Worm (Caenorhabditis elegans) whole organism, young adult: Measurements from ENCODE around the gene nep-16.

Experiments
- B0035.1 ChIP-seq: sonication (generic microtip); optimal IDR thresholded peaks from 2 replicates; lab custom pipeline; 2016; ENCODE audit warnings: missing genetic modification characterization, mild to moderate bottlenecking, missing compliant biosample characterization, missing genotype, missing genetic modification reagents
- B0336.3 ChIP-seq: fragments of 200-800 bp; sonication (Bioruptor generic); IDR thresholded peaks from 2 replicates; pipeline ENCODE4 v1.3.6; 2022; ENCODE audit warnings: missing genetic modification characterization, missing compliant biosample characterization
- C17E4.6 ChIP-seq: fragments of 200-800 bp; sonication (Bioruptor generic); IDR thresholded peaks from 2 replicates; pipeline ENCODE4 v1.3.6; 2022; ENCODE audit warnings: missing genetic modification reagents, missing genetic modification characterization, missing compliant biosample characterization
- F10E7.11 ChIP-seq: sonication (generic microtip); optimal IDR thresholded peaks from 2 replicates; lab custom pipeline; 2017; ENCODE audit warnings: mild to moderate bottlenecking, missing genetic modification characterization, moderate library complexity, missing compliant biosample characterization
- F22D6.2 ChIP-seq: sonication (generic microtip); optimal IDR thresholded peaks from 2 replicates; lab custom pipeline; 2016; ENCODE audit warnings: mild to moderate bottlenecking, missing genetic modification characterization, missing compliant biosample characterization
- F39B2.1 ChIP-seq: fragments of 200-800 bp; sonication (Bioruptor generic); IDR thresholded peaks from 2 replicates; pipeline ENCODE4 v1.3.6; 2022; ENCODE audit warnings: missing genetic modification reagents, missing genetic modification characterization, missing compliant biosample characterization
- F49E8.2 ChIP-seq: sonication (generic microtip); optimal IDR thresholded peaks from 3 replicates; lab custom pipeline; 2017; ENCODE audit warnings: missing genetic modification characterization, mild to moderate bottlenecking, missing compliant biosample characterization, antibody characterized with exemption, moderate library complexity; ENCODE audit not compliant: insufficient read depth
- F57A8.1 ChIP-seq: fragments of 200-800 bp; sonication (Bioruptor generic); optimal IDR thresholded peaks from 2 replicates; lab custom pipeline; 2018; ENCODE audit warnings: mild to moderate bottlenecking, missing genetic modification characterization, moderate library complexity, missing compliant biosample characterization
- K11D2.4 ChIP-seq: fragments of 200-800 bp; sonication (Bioruptor generic); IDR thresholded peaks from 2 replicates; pipeline ENCODE4 v1.3.6; 2022; ENCODE audit warnings: missing genetic modification reagents, missing genetic modification characterization, missing compliant biosample characterization
- T07F8.4 ChIP-seq: sonication (generic microtip); optimal IDR thresholded peaks from 2 replicates; lab custom pipeline; 2016; ENCODE audit warnings: mild to moderate bottlenecking, missing genetic modification characterization, moderate library complexity, missing compliant biosample characterization
- Y56A3A.18 ChIP-seq: fragments of 200-800 bp; sonication (Bioruptor generic); IDR thresholded peaks from 2 replicates; pipeline ENCODE4 v1.3.6; 2022; ENCODE audit warnings: missing genetic modification reagents, missing genetic modification characterization, missing compliant biosample characterization
- athp-1 ChIP-seq: sonication (generic microtip); optimal IDR thresholded peaks from 2 replicates; lab custom pipeline; 2017; ENCODE audit warnings: mild to moderate bottlenecking, missing genetic modification characterization, missing compliant biosample characterization
- attf-5 ChIP-seq: fragments of 200-800 bp; sonication (Bioruptor generic); optimal IDR thresholded peaks from 2 replicates; lab custom pipeline; 2018; ENCODE audit warnings: mild to moderate bottlenecking, missing genetic modification characterization, missing compliant biosample characterization
- ceh-100 ChIP-seq: fragments of 200-800 bp; sonication (Bioruptor generic); IDR thresholded peaks from 2 replicates; pipeline ENCODE4 v1.3.6; 2022; ENCODE audit warnings: missing genetic modification reagents, missing genetic modification characterization, missing compliant biosample characterization
- ceh-27 ChIP-seq: fragments of 200-800 bp; sonication (Bioruptor generic); optimal IDR thresholded peaks from 2 replicates; lab custom pipeline; 2018; ENCODE audit warnings: mild to moderate bottlenecking, missing genetic modification characterization, moderate library complexity, missing compliant biosample characterization
- ceh-91 ChIP-seq: fragments of 200-800 bp; sonication (Bioruptor generic); IDR thresholded peaks from 2 replicates; pipeline ENCODE4 v1.3.6; 2022; ENCODE audit warnings: missing genetic modification reagents, missing genetic modification characterization, missing compliant biosample characterization
- dox-1 ChIP-seq: fragments of 200-800 bp; sonication (Bioruptor generic); IDR thresholded peaks from 2 replicates; pipeline ENCODE4 v1.3.6; 2022; ENCODE audit warnings: missing genetic modification reagents, missing genetic modification characterization, missing compliant biosample characterization
- dpl-1 ChIP-seq: fragments of 150-350 bp; optimal IDR thresholded peaks from 2 replicates; lab custom pipeline; 2014; ENCODE audit warnings: missing biosample characterization, missing genetic modification reagents, missing genetic modification characterization
- efl-1 ChIP-seq: fragments of 150-350 bp; optimal IDR thresholded peaks from 2 replicates; lab custom pipeline; 2014; ENCODE audit warnings: missing biosample characterization, missing genetic modification reagents, missing genetic modification characterization
- egl-18 ChIP-seq: fragments of 200-800 bp; sonication (Bioruptor generic); IDR thresholded peaks from 2 replicates; pipeline ENCODE4 v1.3.6; 2022; ENCODE audit warnings: missing genetic modification reagents, missing genetic modification characterization, missing compliant biosample characterization
- ekl-4 ChIP-seq: fragments of 200-800 bp; sonication (Bioruptor generic); IDR thresholded peaks from 2 replicates; pipeline ENCODE4 v1.3.6; 2022; ENCODE audit warnings: missing genetic modification reagents, missing genetic modification characterization, missing compliant biosample characterization
- ets-4 ChIP-seq: fragments of 200-800 bp; sonication (Bioruptor generic); optimal IDR thresholded peaks from 2 replicates; lab custom pipeline; 2018; ENCODE audit warnings: mild to moderate bottlenecking, missing genetic modification characterization, missing compliant biosample characterization
- hlh-12 ChIP-seq: sonication (generic microtip); optimal IDR thresholded peaks from 2 replicates; lab custom pipeline; 2016; ENCODE audit warnings: missing genetic modification characterization, missing compliant biosample characterization
- hmg-20 ChIP-seq: fragments of 200-800 bp; sonication (Bioruptor generic); IDR thresholded peaks from 2 replicates; pipeline ENCODE4 v1.3.6; 2022; ENCODE audit warnings: missing genetic modification reagents, missing genetic modification characterization, missing compliant biosample characterization
- let-526 ChIP-seq: fragments of 200-800 bp; sonication (Bioruptor generic); IDR thresholded peaks from 2 replicates; pipeline ENCODE4 v1.3.6; 2022; ENCODE audit warnings: missing genetic modification reagents, missing genetic modification characterization, missing compliant biosample characterization
- lsl-1 ChIP-seq: fragments of 200-800 bp; sonication (Bioruptor generic); optimal IDR thresholded peaks from 2 replicates; lab custom pipeline; 2018; ENCODE audit warnings: mild to moderate bottlenecking, missing genetic modification characterization, moderate library complexity, missing compliant biosample characterization
- lsy-27 ChIP-seq: sonication (generic microtip); optimal IDR thresholded peaks from 2 replicates; lab custom pipeline; 2017; ENCODE audit warnings: missing genetic modification characterization, mild to moderate bottlenecking, missing compliant biosample characterization, antibody characterized with exemption, missing genotype, borderline replicate concordance; ENCODE audit not compliant: insufficient read depth
- madf-10 ChIP-seq: sonication (generic microtip); optimal IDR thresholded peaks from 2 replicates; lab custom pipeline; 2016; ENCODE audit warnings: mild to moderate bottlenecking, missing genetic modification characterization, missing compliant biosample characterization
- mcd-1 ChIP-seq: fragments of 200-800 bp; sonication (Bioruptor generic); IDR thresholded peaks from 2 replicates; pipeline ENCODE4 v1.3.6; 2022; ENCODE audit warnings: missing genetic modification reagents, missing genetic modification characterization, missing compliant biosample characterization
- mxl-1 ChIP-seq: sonication (generic microtip); optimal IDR thresholded peaks from 2 replicates; lab custom pipeline; 2016; ENCODE audit warnings: missing genetic modification characterization, missing compliant biosample characterization
- nfya-1 ChIP-seq: sonication (generic microtip); optimal IDR thresholded peaks from 2 replicates; lab custom pipeline; 2017; ENCODE audit warnings: antibody characterized with exemption, missing compliant biosample characterization, missing genetic modification characterization, borderline replicate concordance; ENCODE audit not compliant: insufficient read depth
- nhr-179 ChIP-seq: sonication (generic microtip); optimal IDR thresholded peaks from 2 replicates; lab custom pipeline; 2016; ENCODE audit warnings: mild to moderate bottlenecking, missing genetic modification characterization, missing compliant biosample characterization
- nhr-80 ChIP-seq: sonication (generic microtip); optimal IDR thresholded peaks from 2 replicates; lab custom pipeline; 2016; ENCODE audit warnings: missing genetic modification characterization, missing compliant biosample characterization
- repo-1 ChIP-seq: sonication (generic microtip); optimal IDR thresholded peaks from 2 replicates; lab custom pipeline; 2017; ENCODE audit warnings: mild to moderate bottlenecking, missing genetic modification characterization, missing compliant biosample characterization
- snpc-3.4 ChIP-seq: sonication (generic microtip); optimal IDR thresholded peaks from 2 replicates; lab custom pipeline; 2017; ENCODE audit warnings: missing genetic modification characterization, mild to moderate bottlenecking, missing compliant biosample characterization, antibody characterized with exemption, moderate library complexity, missing genotype, missing genetic modification reagents
- snpc-4 ChIP-seq, 5 experiments: fragments of 150-350 bp in 1 of 5; sonication (generic microtip) in 4 of 5; optimal IDR thresholded peaks; 2 replicates each; lab custom pipeline; 2014 to 2018; ENCODE audit warnings: missing genetic modification characterization in 5 of 5, missing biosample characterization in 3 of 5, antibody characterized with exemption in 2 of 5, mild to moderate bottlenecking in 2 of 5, missing compliant biosample characterization in 2 of 5, missing genotype in 2 of 5, moderate library complexity in 2 of 5, missing genetic modification reagents in 1 of 5
- sptf-2 ChIP-seq: fragments of 200-800 bp; sonication (Bioruptor generic); optimal IDR thresholded peaks from 2 replicates; lab custom pipeline; 2018; ENCODE audit warnings: mild to moderate bottlenecking, missing genetic modification characterization, missing compliant biosample characterization
- tbp1 ChIP-seq: fragments of 200-800 bp; sonication (Bioruptor generic); optimal IDR thresholded peaks from 2 replicates; lab custom pipeline; 2018; ENCODE audit warnings: mild to moderate bottlenecking, missing genetic modification characterization, missing compliant biosample characterization
- tbx-9 ChIP-seq: sonication (generic microtip); optimal IDR thresholded peaks from 2 replicates; lab custom pipeline; 2016; ENCODE audit warnings: borderline replicate concordance, missing genetic modification characterization, inconsistent platforms, missing compliant biosample characterization
- tlf-1 ChIP-seq: fragments of 200-800 bp; sonication (Bioruptor generic); optimal IDR thresholded peaks from 2 replicates; lab custom pipeline; 2018; ENCODE audit warnings: mild to moderate bottlenecking, missing genetic modification characterization, missing compliant biosample characterization
- zfh-2 ChIP-seq: fragments of 200-800 bp; sonication (Bioruptor generic); conservative IDR thresholded peaks from 2 replicates; pipeline ENCODE4 v1.3.6; 2022; ENCODE audit warnings: missing genetic modification reagents, missing genetic modification characterization, missing compliant biosample characterization
- ztf-25 ChIP-seq: fragments of 200-800 bp; sonication (Bioruptor generic); IDR thresholded peaks from 2 replicates; pipeline ENCODE4 v1.3.6; 2022; ENCODE audit warnings: missing genetic modification reagents, missing genetic modification characterization, missing compliant biosample characterization
- ztf-26 ChIP-seq: sonication (generic microtip); optimal IDR thresholded peaks from 2 replicates; lab custom pipeline; 2017; ENCODE audit warnings: missing genetic modification characterization, missing compliant biosample characterization

nep-16 gene

ce11 chrIV:7641758-7642157 is at the start of gene nep-16:
nep-16 (minus strand) TSS chrIV:7641858.
- TF ChIP-seq hmg-20 (GFP tag; lab: Robert Waterston, UW) (no peak), F49E8.2 (tag; lab: Kevin White, UChicago) (no peak), egl-18 (GFP tag; lab: Robert Waterston, UW) (no peak), hlh-12 (tag; lab: Kevin White, UChicago) (no peak), lsl-1 (GFP tag; lab: Kevin White, UChicago) (no peak), ekl-4 (no peak), tlf-1 (GFP tag; lab: Kevin White, UChicago) (no peak), nhr-179 (no peak), let-526 (GFP tag; lab: Robert Waterston, UW) (no peak), F57A8.1 (GFP tag; lab: Kevin White, UChicago) (no peak), nfya-1 (tag; lab: Kevin White, UChicago) (no peak), ztf-25 (GFP tag; lab: Robert Waterston, UW) (no peak), attf-5 (no peak), Y56A3A.18 (no peak)

ce11 chrIV:7689326-7689725 is 47.7 kb upstream of the nep-16 start:
- peak; percentile 46 for TF ChIP-seq nhr-80
- no peak for TF ChIP-seq sptf-2 (GFP tag; lab: Kevin White, UChicago)

DNA sequence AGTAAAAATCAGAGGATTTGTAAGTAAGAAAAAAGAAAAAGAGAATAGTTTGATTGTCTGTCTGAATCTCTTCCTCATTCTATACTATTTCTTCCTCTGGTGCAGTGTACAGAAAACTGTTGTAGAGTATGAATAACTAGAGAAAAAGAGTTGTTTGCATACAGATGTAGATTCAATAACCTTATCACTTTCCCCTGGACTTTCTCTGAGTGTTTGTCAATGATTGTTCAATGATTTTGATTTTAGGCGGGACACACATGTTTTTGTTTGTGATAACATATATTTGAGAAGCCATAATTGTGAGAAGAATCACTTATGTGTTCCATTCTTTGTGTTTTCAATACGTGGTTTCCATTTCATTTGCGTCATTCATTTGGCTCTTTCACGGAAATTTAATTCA is 37.5 kb upstream of the nep-16 start:
- TF ChIP-seq B0336.3 (no peak), nhr-80 (peak; percentile 61), F39B2.1 (no peak), lsy-27 (tag; lab: Kevin White, UChicago) (no peak), tbx-9 (tag; lab: Kevin White, UChicago) (no peak), ceh-27 (GFP tag; lab: Kevin White, UChicago) (no peak), snpc-4 (GFP tag; optimal IDR thresholded peaks at IDR 0.05; lab: Kevin White, UChicago) (no peak), snpc-4 (tag; optimal IDR thresholded peaks at IDR 0.05; lab: Kevin White, UChicago) (no peak), F49E8.2 (tag; lab: Kevin White, UChicago) (no peak)

DNA sequence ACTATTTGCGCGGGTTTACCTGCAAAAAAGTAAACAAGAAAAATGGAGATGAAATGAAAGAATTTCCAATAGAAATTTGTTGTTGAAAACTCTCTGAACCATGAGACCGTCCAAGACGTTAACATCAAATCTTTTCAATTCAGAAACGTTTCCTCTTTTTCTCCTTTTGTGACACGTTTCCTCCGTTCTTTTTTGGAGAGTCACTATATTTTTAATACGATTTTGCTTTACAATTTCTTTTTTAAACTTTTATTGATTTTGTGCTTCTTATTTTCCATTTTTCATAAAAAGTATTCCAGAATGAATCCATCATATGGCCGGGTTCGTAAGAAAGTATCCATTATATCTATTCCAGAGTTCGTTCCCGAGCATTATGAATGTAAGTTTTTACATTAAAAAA is 33.2 kb upstream of the nep-16 start, which contains the start of gene itr-1:
itr-1 (plus strand) TSS at position 301 of the 400 bp plus-strand sequence.
- TF ChIP-seq nhr-179: no peak
- TF ChIP-seq F10E7.11 (tag; lab: Kevin White, UChicago): no peak
- no peak for TF ChIP-seq dox-1
- no peak for TF ChIP-seq mxl-1 (tag; lab: Kevin White, UChicago)
- TF ChIP-seq dpl-1 (GFP tag; lab: Kevin White, UChicago): no peak
- no peak for TF ChIP-seq efl-1 (GFP tag; lab: Kevin White, UChicago)
- no peak for TF ChIP-seq repo-1 (tag; lab: Kevin White, UChicago)
- TF ChIP-seq madf-10 (tag; lab: Kevin White, UChicago): no peak

ce11 chrIV:7672872-7673271 is 31.2 kb upstream of the nep-16 start, which contains the start of gene C08G9.2:
C08G9.2 (minus strand) TSS chrIV:7672972.
- TF ChIP-seq tbp1 (GFP tag; lab: Kevin White, UChicago) (no peak), athp-1 (tag; lab: Kevin White, UChicago) (no peak), B0035.1 (tag; lab: Kevin White, UChicago) (no peak), mcd-1 (GFP tag; lab: Robert Waterston, UW) (no peak), zfh-2 (GFP tag; lab: Robert Waterston, UW) (no peak), F22D6.2 (tag; lab: Kevin White, UChicago) (no peak), dox-1 (no peak), ceh-100 (GFP tag; lab: Robert Waterston, UW) (no peak), T07F8.4 (no peak), ztf-26 (no peak), C17E4.6 (GFP tag; lab: Robert Waterston, UW) (no peak), snpc-3.4 (tag; lab: Kevin White, UChicago) (no peak), ztf-25 (GFP tag; lab: Robert Waterston, UW) (no peak), attf-5 (no peak), ets-4 (GFP tag; lab: Kevin White, UChicago) (no peak), ceh-91 (no peak), K11D2.4 (no peak)
